Worm (Caenorhabditis elegans) whole organism, L4 larva: ENCODE results near the gene sfxn-1.1.

Experiments used
- F10B5.3 ChIP-seq: sonication (generic microtip); optimal IDR thresholded peaks from 2 replicates; lab custom pipeline; 2016; ENCODE audit warnings: mild to moderate bottlenecking, missing genetic modification characterization, missing compliant biosample characterization
- F26F4.8 ChIP-seq: fragments of 200-800 bp; sonication (Bioruptor generic); conservative IDR thresholded peaks from 2 replicates; pipeline ENCODE4 v1.3.6; 2022; ENCODE audit warnings: missing genetic modification characterization, missing compliant biosample characterization
- F37D6.2 ChIP-seq: sonication (generic microtip); optimal IDR thresholded peaks from 2 replicates; lab custom pipeline; 2016; ENCODE audit warnings: mild to moderate bottlenecking, missing genetic modification characterization, missing compliant biosample characterization
- F49E8.2 ChIP-seq: sonication (generic microtip); optimal IDR thresholded peaks from 2 replicates; lab custom pipeline; 2016; ENCODE audit warnings: missing compliant biosample characterization, mild to moderate bottlenecking, missing genetic modification characterization, borderline replicate concordance
- T20F7.1 ChIP-seq: fragments of 200-800 bp; sonication (Bioruptor generic); optimal IDR thresholded peaks from 2 replicates; lab custom pipeline; 2018; ENCODE audit warnings: mild to moderate bottlenecking, missing genetic modification characterization, missing compliant biosample characterization
- Y105C5A.15 ChIP-seq: fragments of 200-800 bp; sonication (Bioruptor generic); IDR thresholded peaks from 2 replicates; pipeline ENCODE4 v1.3.6; 2022; ENCODE audit warnings: missing genetic modification characterization, missing compliant biosample characterization
- Y5F2A.4 ChIP-seq: fragments of 200-800 bp; sonication (Bioruptor generic); optimal IDR thresholded peaks from 2 replicates; lab custom pipeline; 2018; ENCODE audit warnings: mild to moderate bottlenecking, missing genetic modification characterization, missing compliant biosample characterization
- Y75B8A.6 ChIP-seq: fragments of 200-800 bp; sonication (Bioruptor generic); IDR thresholded peaks from 2 replicates; pipeline ENCODE4 v1.3.6; 2022; ENCODE audit warnings: missing genetic modification reagents, missing genetic modification characterization, missing compliant biosample characterization
- attf-4 ChIP-seq: sonication (generic microtip); optimal IDR thresholded peaks from 3 replicates; lab custom pipeline; 2017; ENCODE audit warnings: missing biosample characterization, missing genetic modification characterization
- ceh-82 ChIP-seq: sonication (generic microtip); optimal IDR thresholded peaks from 2 replicates; lab custom pipeline; 2017; ENCODE audit warnings: missing biosample characterization, missing genetic modification characterization
- ces-1 ChIP-seq: fragments of 150-350 bp; sonication (generic microtip); optimal IDR thresholded peaks from 4 replicates; lab custom pipeline; 2014; ENCODE audit warnings: missing biosample characterization, missing genetic modification reagents, missing genetic modification characterization
- dmd-8 ChIP-seq: fragments of 200-800 bp; sonication (Bioruptor generic); IDR thresholded peaks from 2 replicates; pipeline ENCODE4 v1.3.6; 2022; ENCODE audit warnings: missing genetic modification characterization, missing compliant biosample characterization
- dmd-9 ChIP-seq: fragments of 200-800 bp; sonication (Bioruptor generic); IDR thresholded peaks from 2 replicates; pipeline ENCODE4 v1.3.6; 2022; ENCODE audit warnings: missing genetic modification reagents, missing genetic modification characterization, missing compliant biosample characterization
- dpl-1 ChIP-seq: fragments of 150-350 bp; optimal IDR thresholded peaks from 2 replicates; lab custom pipeline; 2014; ENCODE audit warnings: missing biosample characterization, missing genetic modification reagents, missing genetic modification characterization
- fos-1 ChIP-seq: fragments of 150-350 bp; optimal IDR thresholded peaks from 2 replicates; lab custom pipeline; 2014; ENCODE audit warnings: missing biosample characterization, missing genetic modification characterization
- gei-8 ChIP-seq: fragments of 200-800 bp; sonication (Bioruptor generic); optimal IDR thresholded peaks from 2 replicates; lab custom pipeline; 2018; ENCODE audit warnings: mild to moderate bottlenecking, missing genetic modification characterization, missing compliant biosample characterization
- hlh-11 ChIP-seq: fragments of 200-800 bp; sonication (Bioruptor generic); optimal IDR thresholded peaks from 2 replicates; lab custom pipeline; 2018; ENCODE audit warnings: mild to moderate bottlenecking, missing genetic modification characterization, missing compliant biosample characterization
- hmg-1.1 ChIP-seq: fragments of 200-800 bp; sonication (Bioruptor generic); IDR thresholded peaks from 2 replicates; pipeline ENCODE4 v1.3.6; 2022; ENCODE audit warnings: missing genetic modification reagents, missing genetic modification characterization, missing compliant biosample characterization
- jun-1 ChIP-seq: fragments of 150-350 bp; optimal IDR thresholded peaks from 2 replicates; lab custom pipeline; 2014; ENCODE audit warnings: missing biosample characterization, missing genetic modification reagents, missing genetic modification characterization
- lin-13 ChIP-seq: fragments of 150-350 bp; optimal IDR thresholded peaks from 2 replicates; lab custom pipeline; 2014; ENCODE audit warnings: missing biosample characterization, missing genetic modification reagents, missing genetic modification characterization
- lin-15B ChIP-seq: fragments of 150-350 bp; sonication (generic microtip); optimal IDR thresholded peaks from 3 replicates; lab custom pipeline; 2014; ENCODE audit warnings: missing biosample characterization, missing genetic modification characterization
- lin-29 ChIP-seq: fragments of 200-800 bp; sonication (Bioruptor generic); IDR thresholded peaks from 2 replicates; pipeline ENCODE4 v1.3.6; 2022; ENCODE audit warnings: missing genetic modification reagents, missing genetic modification characterization, missing compliant biosample characterization
- lin-38 ChIP-seq: fragments of 200-800 bp; sonication (Bioruptor generic); IDR thresholded peaks from 2 replicates; pipeline ENCODE4 v1.3.6; 2022; ENCODE audit warnings: missing genetic modification reagents, missing genetic modification characterization, missing compliant biosample characterization
- lin-39 ChIP-seq: fragments of 150-350 bp; optimal IDR thresholded peaks from 2 replicates; lab custom pipeline; 2014; ENCODE audit warnings: missing biosample characterization, missing genetic modification reagents, missing genetic modification characterization
- lsy-2 ChIP-seq, 2 experiments: fragments of 150-350 bp in 1 of 2; sonication (generic microtip) in 1 of 2; optimal IDR thresholded peaks; 2 replicates each; lab custom pipeline; 2014 to 2017; ENCODE audit warnings: missing biosample characterization in 2 of 2, missing genetic modification characterization in 2 of 2
- madf-5 ChIP-seq, 2 experiments: fragments of 200-800 bp; sonication (Bioruptor generic); IDR thresholded peaks; 2 replicates each; pipeline ENCODE4 v1.3.6; 2022; ENCODE audit warnings: missing compliant biosample characterization in 2 of 2, missing genetic modification characterization in 2 of 2
- mdl-1 ChIP-seq, 2 experiments: fragments of 150-350 bp in 1 of 2; sonication (generic microtip) in 1 of 2; optimal IDR thresholded peaks; 2 replicates each; lab custom pipeline; 2014 to 2017; ENCODE audit warnings: missing biosample characterization in 2 of 2, missing genetic modification characterization in 2 of 2
- mdt-29 ChIP-seq: fragments of 200-800 bp; sonication (Bioruptor generic); IDR thresholded peaks from 2 replicates; pipeline ENCODE4 v1.3.6; 2022; ENCODE audit warnings: missing genetic modification reagents, missing genetic modification characterization, missing compliant biosample characterization
- mes-2 ChIP-seq: sonication (generic microtip); optimal IDR thresholded peaks from 2 replicates; lab custom pipeline; 2016; ENCODE audit warnings: missing genotype, mild to moderate bottlenecking, missing genetic modification characterization, missing compliant biosample characterization; ENCODE audit not compliant: poor library complexity, severe bottlenecking
- nhr-10 ChIP-seq: fragments of 150-350 bp; optimal IDR thresholded peaks from 2 replicates; lab custom pipeline; 2014; ENCODE audit warnings: missing biosample characterization, missing genetic modification characterization
- nhr-111 ChIP-seq: fragments of 200-800 bp; sonication (Bioruptor generic); optimal IDR thresholded peaks from 2 replicates; lab custom pipeline; 2018; ENCODE audit warnings: mild to moderate bottlenecking, missing genetic modification characterization, missing compliant biosample characterization
- nhr-77 ChIP-seq: fragments of 150-350 bp; optimal IDR thresholded peaks from 2 replicates; lab custom pipeline; 2014; ENCODE audit warnings: missing biosample characterization, missing genetic modification characterization
- php-3 ChIP-seq: fragments of 200-800 bp; sonication (Bioruptor generic); IDR thresholded peaks from 2 replicates; pipeline ENCODE4 v1.3.6; 2022; ENCODE audit warnings: missing genetic modification reagents, missing genetic modification characterization, missing compliant biosample characterization
- pqm-1 ChIP-seq: sonication (generic microtip); optimal IDR thresholded peaks from 2 replicates; lab custom pipeline; 2017; ENCODE audit warnings: missing biosample characterization, missing genetic modification characterization
- rbr-2 ChIP-seq: sonication (generic microtip); optimal IDR thresholded peaks from 2 replicates; lab custom pipeline; 2016; ENCODE audit warnings: missing genotype, missing genetic modification characterization, missing compliant biosample characterization
- set-16 ChIP-seq: fragments of 200-800 bp; sonication (Bioruptor generic); IDR thresholded peaks from 2 replicates; pipeline ENCODE4 v1.3.6; 2022; ENCODE audit warnings: missing genetic modification reagents, missing genetic modification characterization, missing compliant biosample characterization
- skn-1 ChIP-seq: fragments of 150-350 bp; optimal IDR thresholded peaks from 2 replicates; lab custom pipeline; 2014; ENCODE audit warnings: missing biosample characterization, missing genetic modification characterization
- snpc-1.2 ChIP-seq: fragments of 200-800 bp; sonication (Bioruptor generic); IDR thresholded peaks from 2 replicates; pipeline ENCODE4 v1.3.6; 2022; ENCODE audit warnings: missing genetic modification reagents, missing genetic modification characterization, missing compliant biosample characterization
- snpc-4 ChIP-seq: fragments of 150-350 bp; optimal IDR thresholded peaks from 2 replicates; lab custom pipeline; 2014; ENCODE audit warnings: missing biosample characterization, missing genetic modification characterization
- spr-3 ChIP-seq: fragments of 200-800 bp; sonication (Bioruptor generic); optimal IDR thresholded peaks from 2 replicates; lab custom pipeline; 2018; ENCODE audit warnings: mild to moderate bottlenecking, missing genetic modification characterization, missing compliant biosample characterization
- tag-97 ChIP-seq: fragments of 200-800 bp; sonication (Bioruptor generic); IDR thresholded peaks from 2 replicates; pipeline ENCODE4 v1.3.6; 2022; ENCODE audit warnings: missing genetic modification characterization, missing compliant biosample characterization
- tra-1 ChIP-seq: fragments of 200-800 bp; sonication (Bioruptor generic); IDR thresholded peaks from 2 replicates; pipeline ENCODE4 v1.3.6; 2022; ENCODE audit warnings: missing genetic modification reagents, missing genetic modification characterization, missing compliant biosample characterization
- unc-130 ChIP-seq: sonication (generic microtip); optimal IDR thresholded peaks from 2 replicates; lab custom pipeline; 2016; ENCODE audit warnings: missing genetic modification reagents, missing genetic modification characterization, missing compliant biosample characterization
- unc-39 ChIP-seq: sonication (generic microtip); optimal IDR thresholded peaks from 2 replicates; lab custom pipeline; 2017; ENCODE audit warnings: missing biosample characterization, missing genetic modification characterization
- unc-62 ChIP-seq, 3 experiments: fragments of 150-350 bp in 1 of 3; sonication (generic microtip); optimal IDR thresholded peaks in 2 of 3; peaks in 1 of 3; 1 replicate in 1 of 3; 2 replicates in 2 of 3; lab custom pipeline; 2014 to 2017; ENCODE audit warnings: missing biosample characterization in 3 of 3, missing genetic modification characterization in 3 of 3, missing genetic modification reagents in 3 of 3, missing genotype in 1 of 3
- vab-7 ChIP-seq: fragments of 200-800 bp; sonication (Bioruptor generic); IDR thresholded peaks from 2 replicates; pipeline ENCODE4 v1.3.6; 2022; ENCODE audit warnings: missing genetic modification reagents, missing genetic modification characterization, missing compliant biosample characterization
- zfp-2 ChIP-seq: sonication (generic microtip); optimal IDR thresholded peaks from 2 replicates; lab custom pipeline; 2016; ENCODE audit warnings: mild to moderate bottlenecking, missing genetic modification characterization, missing compliant biosample characterization
- zfp-3 ChIP-seq: fragments of 200-800 bp; sonication (Bioruptor generic); conservative IDR thresholded peaks from 2 replicates; pipeline ENCODE4 v1.3.6; 2022; ENCODE audit warnings: missing genetic modification reagents, missing genetic modification characterization, missing compliant biosample characterization
- zip-11 ChIP-seq: fragments of 200-800 bp; sonication (Bioruptor generic); IDR thresholded peaks from 2 replicates; pipeline ENCODE4 v1.3.6; 2022; ENCODE audit warnings: missing genetic modification characterization, missing compliant biosample characterization
- zip-2 ChIP-seq: fragments of 150-350 bp; optimal IDR thresholded peaks from 2 replicates; lab custom pipeline; 2014; ENCODE audit warnings: missing biosample characterization, missing genetic modification characterization
- ztf-11 ChIP-seq: fragments of 150-350 bp; optimal IDR thresholded peaks from 2 replicates; lab custom pipeline; 2014; ENCODE audit warnings: missing biosample characterization, missing genetic modification characterization

Gene sfxn-1.1

ce11 chrII:9566045-9566444 lies 47.4 kb upstream of the sfxn-1.1 start (continued):
- TF ChIP-seq unc-62 (GFP tag; optimal IDR thresholded peaks at IDR 0.05 in 1 of 2; lab: Kevin White, UChicago) = no peak
- no peak for TF ChIP-seq unc-62 (tag; optimal IDR thresholded peaks at IDR 0.05; lab: Kevin White, UChicago)
- peak; percentile 5 for TF ChIP-seq lin-13 (GFP tag; lab: Kevin White, UChicago)
- peak; percentile 73 for TF ChIP-seq snpc-1.2 (GFP tag; lab: Robert Waterston, UW)
- TF ChIP-seq dpl-1 (GFP tag; lab: Kevin White, UChicago) = peak; percentile 20
- TF ChIP-seq pqm-1 (tag; lab: Kevin White, UChicago) = no peak
- peak; percentile 49; the same call in 1 of the 2 replicates for TF ChIP-seq zfp-3
- TF ChIP-seq lin-15B (tag; lab: Kevin White, UChicago) = no peak
- peak; percentile 74 for TF ChIP-seq lin-38 (GFP tag; lab: Robert Waterston, UW)
- peak; percentile 97 for TF ChIP-seq F26F4.8
- peak; percentile 63 for TF ChIP-seq unc-130 (GFP tag; lab: Kevin White, UChicago)
- TF ChIP-seq attf-4 (tag; lab: Kevin White, UChicago) = no peak
- peak; percentile 73 for TF ChIP-seq mes-2
- peak; percentile 79; the same call in 1 of the 2 replicates for TF ChIP-seq Y105C5A.15 (GFP tag; lab: Robert Waterston, UW)
- no peak for TF ChIP-seq fos-1 (tag; lab: Kevin White, UChicago)
- TF ChIP-seq mdt-29 (GFP tag; lab: Robert Waterston, UW) = peak; percentile 68; the same call in 1 of the 2 replicates
- peak; percentile 20; the same call in 1 of the 2 replicates for TF ChIP-seq set-16 (GFP tag; lab: Robert Waterston, UW)
- TF ChIP-seq madf-5 (GFP tag; IDR thresholded peaks at IDR 0.05; lab: Robert Waterston, UW) = peak; percentile 91 to 93
- peak; percentile 57; the same call in 1 of the 2 replicates for TF ChIP-seq dmd-9
- no peak for TF ChIP-seq nhr-77 (tag; lab: Kevin White, UChicago)
- TF ChIP-seq skn-1 (tag; lab: Kevin White, UChicago) = no peak
- TF ChIP-seq nhr-111 (GFP tag; lab: Kevin White, UChicago) = peak; percentile 67
- peak; percentile 92 for TF ChIP-seq vab-7 (GFP tag; lab: Robert Waterston, UW)
- peak; percentile 1 for TF ChIP-seq F49E8.2
- TF ChIP-seq ceh-82 (tag; lab: Kevin White, UChicago) = no peak
- peak; percentile 69; the same call in 1 of the 2 replicates for TF ChIP-seq php-3 (GFP tag; lab: Robert Waterston, UW)
- peak; percentile 78 for TF ChIP-seq T20F7.1 (GFP tag; lab: Kevin White, UChicago)
- TF ChIP-seq hlh-11 (tag; lab: Kevin White, UChicago) = peak; percentile 72
- peak; percentile 72; the same call in 1 of the 2 replicates for TF ChIP-seq Y75B8A.6
- TF ChIP-seq jun-1 = no peak
- peak; percentile 91 for TF ChIP-seq tra-1 (GFP tag; lab: Robert Waterston, UW)
- peak; percentile 82 for TF ChIP-seq hmg-1.1
- TF ChIP-seq gei-8 (GFP tag; lab: Kevin White, UChicago) = peak; percentile 53
- TF ChIP-seq rbr-2 (tag; lab: Kevin White, UChicago) = peak; percentile 50
- 0 out of 2 replicates have a peak, but pooled peaks have one; percentile 27 for TF ChIP-seq lin-29 (GFP tag; lab: Robert Waterston, UW)
- TF ChIP-seq snpc-4 (tag; lab: Kevin White, UChicago) = no peak
- TF ChIP-seq zip-2 (tag; lab: Kevin White, UChicago) = no peak
- TF ChIP-seq F10B5.3 (tag; lab: Kevin White, UChicago) = no peak
- TF ChIP-seq dmd-8 (GFP tag; lab: Robert Waterston, UW) = peak; percentile 93
- no peak for TF ChIP-seq mdl-1 (tag; optimal IDR thresholded peaks at IDR 0.05; lab: Kevin White, UChicago)
- peak; percentile 71 for TF ChIP-seq spr-3 (GFP tag; lab: Kevin White, UChicago)
- TF ChIP-seq F37D6.2 (tag; lab: Kevin White, UChicago) = no peak
- no peak for TF ChIP-seq nhr-10
- no peak for TF ChIP-seq ztf-11
- no peak for TF ChIP-seq unc-39 (tag; lab: Kevin White, UChicago)
- no peak for TF ChIP-seq zfp-2
- TF ChIP-seq zip-11 (GFP tag; lab: Robert Waterston, UW) = 0 out of 2 replicates have a peak, but pooled peaks have one; percentile 42
- peak in 1 of 2 experiments; percentile 29 for TF ChIP-seq lsy-2 (tag; optimal IDR thresholded peaks at IDR 0.05; lab: Kevin White, UChicago)
- TF ChIP-seq Y5F2A.4 = no peak
- TF ChIP-seq lin-39 (tag; lab: Kevin White, UChicago) = no peak
- TF ChIP-seq tag-97 (GFP tag; lab: Robert Waterston, UW) = no peak
- TF ChIP-seq ces-1 (GFP tag; lab: Kevin White, UChicago) = no peak
